Fruit fly (Drosophila melanogaster) whole organism, wandering third instar larva: ENCODE results near the gene Tl.

Experiments used
- Abd-B ChIP-seq: fragments of >200 bp; optimal IDR thresholded peaks from 2 replicates; lab custom pipeline; 2017; ENCODE audit warnings: missing biosample characterization, missing genetic modification characterization
- CG32264 ChIP-seq: fragments of 200-800 bp; sonication (Bioruptor generic); optimal IDR thresholded peaks from 2 replicates; lab custom pipeline; 2016; ENCODE audit warnings: missing biosample characterization, missing genetic modification characterization
- CG9705 ChIP-seq: fragments of 200-800 bp; sonication (Bioruptor generic); optimal IDR thresholded peaks from 2 replicates; lab custom pipeline; 2018; ENCODE audit warnings: missing biosample characterization, mild to moderate bottlenecking, missing genetic modification characterization
- CrebA ChIP-seq: fragments of 200-800 bp; sonication (Bioruptor generic); optimal IDR thresholded peaks from 2 replicates; lab custom pipeline; 2016; ENCODE audit warnings: missing biosample characterization, mild to moderate bottlenecking, missing genetic modification characterization, borderline replicate concordance
- Dfd ChIP-seq: fragments of >200 bp; optimal IDR thresholded peaks from 2 replicates; lab custom pipeline; 2017; ENCODE audit warnings: missing biosample characterization, missing genetic modification characterization
- Dif ChIP-seq: fragments of 200-275, 200-300 bp; sonication (Bioruptor generic); optimal IDR thresholded peaks from 2 replicates; lab custom pipeline; 2018; ENCODE audit warnings: missing biosample characterization, missing genetic modification characterization; ENCODE audit not compliant: partially characterized antibody
- GATAd ChIP-seq: sonication (Bioruptor generic); optimal IDR thresholded peaks from 2 replicates; lab custom pipeline; 2016; ENCODE audit warnings: missing biosample characterization, missing genetic modification characterization
- HLH106 ChIP-seq: fragments of 200-800 bp; optimal IDR thresholded peaks from 3 replicates; lab custom pipeline; 2019; ENCODE audit warnings: missing biosample characterization, mild to moderate bottlenecking, missing genetic modification characterization, moderate library complexity
- Hnf4 ChIP-seq: fragments of 200-800 bp; sonication (Bioruptor generic); optimal IDR thresholded peaks from 2 replicates; lab custom pipeline; 2016; ENCODE audit warnings: missing biosample characterization, mild to moderate bottlenecking, missing genetic modification characterization
- Hr78 ChIP-seq: fragments of >200 bp; optimal IDR thresholded peaks from 2 replicates; lab custom pipeline; 2017; ENCODE audit warnings: missing biosample characterization, missing genetic modification characterization
- Hr83 ChIP-seq: fragments of 200-300 bp; sonication (Bioruptor generic); optimal IDR thresholded peaks from 2 replicates; lab custom pipeline; 2016; ENCODE audit warnings: missing biosample characterization, mild to moderate bottlenecking, missing genetic modification characterization, moderate library complexity; ENCODE audit not compliant: poor library complexity, severe bottlenecking
- Jra ChIP-seq: sonication (Bioruptor generic); optimal IDR thresholded peaks from 2 replicates; lab custom pipeline; 2016; ENCODE audit warnings: missing biosample characterization, missing genetic modification characterization
- Mio ChIP-seq: sonication (Bioruptor generic); optimal IDR thresholded peaks from 2 replicates; lab custom pipeline; 2016; ENCODE audit warnings: missing biosample characterization, missing genetic modification characterization
- Myc ChIP-seq: fragments of >200 bp; optimal IDR thresholded peaks from 2 replicates; lab custom pipeline; 2017
- N ChIP-seq: fragments of >200 bp; optimal IDR thresholded peaks from 2 replicates; lab custom pipeline; 2018; ENCODE audit warnings: missing biosample characterization, missing external identifiers, missing genetic modification characterization
- OdsH ChIP-seq: fragments of 200-800 bp; sonication (Bioruptor generic); optimal IDR thresholded peaks from 2 replicates; lab custom pipeline; 2016; ENCODE audit warnings: missing biosample characterization, mild to moderate bottlenecking, missing genetic modification characterization
- Rel ChIP-seq, 2 experiments: fragments of 200-800 bp; sonication (Bioruptor generic) in 1 of 2; optimal IDR thresholded peaks; 2 replicates in 1 of 2; 3 replicates in 1 of 2; lab custom pipeline; 2016 to 2019; ENCODE audit warnings: mild to moderate bottlenecking in 2 of 2, missing biosample characterization in 2 of 2, missing genetic modification characterization in 2 of 2, moderate library complexity in 1 of 2
- Sp1 ChIP-seq: fragments of 200-800 bp; sonication (Bioruptor generic); optimal IDR thresholded peaks from 3 replicates; lab custom pipeline; 2019; ENCODE audit warnings: missing biosample characterization, mild to moderate bottlenecking, missing genetic modification characterization, moderate library complexity
- Vsx2 ChIP-seq: fragments of 200-300, 225-300 bp; sonication (Bioruptor generic); optimal IDR thresholded peaks from 2 replicates; lab custom pipeline; 2018; ENCODE audit warnings: missing biosample characterization, missing genetic modification characterization; ENCODE audit not compliant: partially characterized antibody
- br ChIP-seq: fragments of 200-800 bp; sonication (Bioruptor generic); optimal IDR thresholded peaks from 2 replicates; lab custom pipeline; 2016; ENCODE audit warnings: missing biosample characterization, missing genetic modification characterization
- brk ChIP-seq: fragments of 200-800 bp; sonication (Bioruptor generic); optimal IDR thresholded peaks from 2 replicates; lab custom pipeline; 2016; ENCODE audit warnings: missing biosample characterization, mild to moderate bottlenecking, missing genetic modification characterization
- dl ChIP-seq, 2 experiments: fragments of 175-275, 200-275 bp in 1 of 2; fragments of 200-275 bp in 1 of 2; sonication (Bioruptor generic); optimal IDR thresholded peaks; lab custom pipeline; 2018; ENCODE audit warnings: mild to moderate bottlenecking in 2 of 2, missing biosample characterization in 2 of 2, missing genetic modification characterization in 2 of 2, moderate library complexity in 2 of 2; ENCODE audit not compliant: partially characterized antibody in 2 of 2, insufficient read depth in 1 of 2
- dmrt93B ChIP-seq: fragments of 200-800 bp; sonication (Bioruptor generic); optimal IDR thresholded peaks from 2 replicates; lab custom pipeline; 2018; ENCODE audit warnings: missing biosample characterization, mild to moderate bottlenecking, missing genetic modification characterization
- dsf ChIP-seq: sonication (Bioruptor generic); optimal IDR thresholded peaks from 2 replicates; lab custom pipeline; 2016; ENCODE audit warnings: missing biosample characterization, missing genetic modification characterization, borderline replicate concordance
- ey ChIP-seq: fragments of 200-800 bp; sonication (Bioruptor generic); optimal IDR thresholded peaks from 2 replicates; lab custom pipeline; 2016; ENCODE audit warnings: missing biosample characterization, missing genetic modification characterization
- foxo ChIP-seq, 2 experiments: fragments of 200-800 bp; sonication (Bioruptor generic); optimal IDR thresholded peaks; 2 replicates in 1 of 2; 3 replicates in 1 of 2; lab custom pipeline; 2016 to 2017; ENCODE audit warnings: missing biosample characterization in 2 of 2, missing genetic modification characterization in 2 of 2
- fru ChIP-seq: fragments of 200-800 bp; sonication (Bioruptor generic); optimal IDR thresholded peaks from 3 replicates; lab custom pipeline; 2016; ENCODE audit warnings: missing biosample characterization, mild to moderate bottlenecking, missing genetic modification characterization
- h ChIP-seq: fragments of 200-800 bp; sonication (Bioruptor generic); optimal IDR thresholded peaks from 3 replicates; lab custom pipeline; 2016; ENCODE audit warnings: missing biosample characterization, mild to moderate bottlenecking, missing genetic modification characterization
- jim ChIP-seq: fragments of 175-275, 200-325 bp; sonication (Bioruptor generic); optimal IDR thresholded peaks from 2 replicates; lab custom pipeline; 2016; ENCODE audit warnings: missing biosample characterization, mild to moderate bottlenecking, missing genetic modification characterization
- lola ChIP-seq: fragments of >200 bp; optimal IDR thresholded peaks from 2 replicates; lab custom pipeline; 2017; ENCODE audit warnings: missing biosample characterization, missing genetic modification characterization
- pan ChIP-seq: fragments of >200 bp; optimal IDR thresholded peaks from 2 replicates; lab custom pipeline; 2017
- psq ChIP-seq: fragments of 200-800 bp; sonication (Bioruptor generic); optimal IDR thresholded peaks from 3 replicates; lab custom pipeline; 2017; ENCODE audit warnings: missing biosample characterization, mild to moderate bottlenecking, missing genetic modification characterization, moderate library complexity
- rgr ChIP-seq: fragments of 200-800 bp; sonication (Bioruptor generic); optimal IDR thresholded peaks from 3 replicates; lab custom pipeline; 2016; ENCODE audit warnings: missing biosample characterization, mild to moderate bottlenecking, missing genetic modification characterization
- sage ChIP-seq: fragments of 200-800 bp; sonication (Bioruptor generic); optimal IDR thresholded peaks from 2 replicates; lab custom pipeline; 2016; ENCODE audit warnings: missing biosample characterization, mild to moderate bottlenecking, missing genetic modification characterization
- sv ChIP-seq: fragments of 200-800 bp; sonication (Bioruptor generic); optimal IDR thresholded peaks from 3 replicates; lab custom pipeline; 2016; ENCODE audit warnings: missing biosample characterization, missing genetic modification characterization
- tai ChIP-seq: sonication (Bioruptor generic); optimal IDR thresholded peaks from 2 replicates; lab custom pipeline; 2016; ENCODE audit warnings: missing biosample characterization, missing genetic modification characterization
- usp ChIP-seq: fragments of >200 bp; optimal IDR thresholded peaks from 2 replicates; lab custom pipeline; 2017; ENCODE audit warnings: missing biosample characterization, missing genetic modification characterization
- woc ChIP-seq: sonication (Bioruptor generic); optimal IDR thresholded peaks from 2 replicates; lab custom pipeline; 2016; ENCODE audit warnings: missing biosample characterization, mild to moderate bottlenecking, missing genetic modification characterization

The Tl gene

DNA sequence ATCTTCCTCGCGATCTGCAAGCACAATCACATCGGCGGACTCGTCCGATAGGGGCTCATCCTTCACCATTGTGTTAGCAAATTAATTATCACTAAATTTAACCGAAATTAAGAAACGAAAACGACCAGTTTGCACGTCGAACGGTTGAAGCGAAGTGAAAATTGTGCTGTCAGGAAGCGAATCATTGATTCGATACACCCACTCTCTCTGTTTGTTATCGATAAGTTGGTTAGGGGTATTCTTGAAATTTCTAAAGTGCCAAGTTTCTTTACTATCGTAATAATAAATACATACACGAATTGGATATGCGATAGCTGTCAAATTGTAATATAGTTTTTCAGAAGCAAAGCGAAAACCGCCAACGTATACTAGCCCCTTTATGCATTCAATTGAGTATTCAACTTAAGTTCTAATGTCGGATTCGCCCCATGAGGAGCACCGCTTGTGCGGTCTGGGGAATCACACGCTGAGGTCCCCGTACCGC lies 76.7 kb downstream of the Tl start, which contains the start of gene Rb97D:
TSS of gene Rb97D (minus strand) at position 199 of the 484 bp plus-strand sequence.
- TF ChIP-seq tai (GFP tag; lab: Kevin White, UChicago) (no peak), usp (GFP tag; lab: Kevin White, UChicago) (no peak), dsf (peak; percentile 28), GATAd (GFP tag; lab: Kevin White, UChicago) (no peak), Rel (GFP tag; optimal IDR thresholded peaks at IDR 0.05; lab: Kevin White, UChicago) (no peak), Rel (tag; optimal IDR thresholded peaks at IDR 0.05; lab: Kevin White, UChicago) (peak; percentile 97), ey (GFP tag; lab: Kevin White, UChicago) (peak; percentile 70), OdsH (GFP tag; lab: Kevin White, UChicago) (peak; percentile 67), Dfd (GFP tag; lab: Kevin White, UChicago) (no peak), Dif (GFP tag; lab: Kevin White, UChicago) (no peak), Jra (GFP tag; lab: Kevin White, UChicago) (peak; percentile 62), h (peak; percentile 84), dmrt93B (GFP tag; lab: Kevin White, UChicago) (peak; percentile 63), dl (GFP tag; optimal IDR thresholded peaks at IDR 0.05; lab: Kevin White, UChicago; ENCODE audit: insufficient read depth in 1 of 2, partially characterized antibody in 2 of 2) (no peak), Hr78 (GFP tag; lab: Kevin White, UChicago) (no peak), CG9705 (GFP tag; lab: Kevin White, UChicago) (peak; percentile 64), Hr83 (GFP tag; lab: Kevin White, UChicago) (peak; percentile 73), Vsx2 (GFP tag; lab: Kevin White, UChicago) (no peak), CrebA (GFP tag; lab: Kevin White, UChicago) (no peak), woc (peak; percentile 81), Mio (GFP tag; lab: Kevin White, UChicago) (no peak), Abd-B (GFP tag; lab: Kevin White, UChicago) (no peak), jim (GFP tag; lab: Kevin White, UChicago) (no peak), pan (lab: Kevin White, UChicago) (no peak), sv (peak; percentile 37), Hnf4 (GFP tag; lab: Kevin White, UChicago) (peak; percentile 82), CG32264 (GFP tag; lab: Kevin White, UChicago) (peak; percentile 36), foxo (GFP tag; optimal IDR thresholded peaks at IDR 0.05; lab: Kevin White, UChicago) (peak in 1 of 2 experiments; percentile 80), Myc (no peak), br (peak; percentile 69), HLH106 (tag; lab: Kevin White, UChicago) (peak; percentile 82), N (GFP tag; lab: Kevin White, UChicago) (no peak), lola (no peak), sage (no peak), rgr (GFP tag; lab: Kevin White, UChicago) (peak; percentile 79), Sp1 (GFP tag; lab: Kevin White, UChicago) (peak; percentile 71), fru (GFP tag; lab: Kevin White, UChicago) (peak; percentile 75), psq (peak; percentile 34), brk (GFP tag; lab: Kevin White, UChicago) (no peak)
- TF ChIP-seq, all 38 proteins: peak for 20

dm6 chr3R:26876432-26876831 lies 77.6 kb downstream of the Tl start, which contains the start of gene CG5500:
CG5500 (plus strand) TSS chr3R:26876630.
- TF ChIP-seq Rel (GFP tag; optimal IDR thresholded peaks at IDR 0.05; lab: Kevin White, UChicago): no peak
- peak; percentile 75 for TF ChIP-seq Rel (tag; optimal IDR thresholded peaks at IDR 0.05; lab: Kevin White, UChicago)
- TF ChIP-seq N (GFP tag; lab: Kevin White, UChicago): no peak
- no peak for TF ChIP-seq woc
- TF ChIP-seq Dif (GFP tag; lab: Kevin White, UChicago): no peak
- no peak for TF ChIP-seq dl (GFP tag; optimal IDR thresholded peaks at IDR 0.05; lab: Kevin White, UChicago; ENCODE audit: insufficient read depth in 1 of 2, partially characterized antibody in 2 of 2)
